Worm (Caenorhabditis elegans) whole organism, L2 larva: ENCODE measurements around the gene spin-4.

Experiments used
- F13H6.1 ChIP-seq: sonication (generic microtip); optimal IDR thresholded peaks from 2 replicates; lab custom pipeline; 2016; ENCODE audit warnings: missing genetic modification characterization, missing compliant biosample characterization
- ceh-82 ChIP-seq: fragments of 150-350 bp; optimal IDR thresholded peaks from 2 replicates; lab custom pipeline; 2014; ENCODE audit warnings: missing biosample characterization, missing genetic modification characterization
- egl-27 ChIP-seq: sonication (generic microtip); optimal IDR thresholded peaks from 3 replicates; lab custom pipeline; 2017; ENCODE audit warnings: missing biosample characterization, missing genetic modification reagents, missing genetic modification characterization
- nhr-12 ChIP-seq: fragments of 150-350 bp; optimal IDR thresholded peaks from 2 replicates; lab custom pipeline; 2014; ENCODE audit warnings: missing biosample characterization, missing genetic modification characterization
- nhr-25 ChIP-seq: fragments of 150-350 bp; sonication (generic microtip); optimal IDR thresholded peaks from 3 replicates; lab custom pipeline; 2014; ENCODE audit warnings: missing biosample characterization, missing genetic modification characterization
- sem-4 ChIP-seq: fragments of 150-350 bp; optimal IDR thresholded peaks from 2 replicates; lab custom pipeline; 2014; ENCODE audit warnings: missing biosample characterization, missing genetic modification reagents, missing genetic modification characterization
- skn-1 ChIP-seq: sonication (generic microtip); optimal IDR thresholded peaks from 2 replicates; lab custom pipeline; 2017; ENCODE audit warnings: missing biosample characterization, missing genetic modification characterization
- unc-39 ChIP-seq: fragments of 150-350 bp; optimal IDR thresholded peaks from 2 replicates; lab custom pipeline; 2014; ENCODE audit warnings: missing biosample characterization, missing genetic modification characterization

- TF ChIP-seq nhr-25 (tag; lab: Kevin White, UChicago) (no peak), sem-4 (tag; lab: Kevin White, UChicago) (no peak), egl-27 (tag; lab: Kevin White, UChicago) (no peak), skn-1 (no peak), F13H6.1 (tag; lab: Kevin White, UChicago) (no peak), nhr-12 (tag; lab: Kevin White, UChicago) (no peak), unc-39 (tag; lab: Kevin White, UChicago) (no peak), ceh-82 (tag; lab: Kevin White, UChicago) (no peak)
Observed at ce11 chrIII:12640386-12641024, 47.6 kb upstream of the spin-4 start.
